Worm (Caenorhabditis elegans) whole organism, midembryonic: Measurements from ENCODE around the gene ZK686.3.

Experiments
- cog-1 ChIP-seq: sonication (generic microtip); optimal IDR thresholded peaks from 2 replicates; lab custom pipeline; 2016; ENCODE audit warnings: missing genetic modification characterization, missing compliant biosample characterization
- flt-1 ChIP-seq: fragments of 200-800 bp; sonication (Bioruptor generic); IDR thresholded peaks from 2 replicates; pipeline ENCODE4 v1.3.6; 2022; ENCODE audit warnings: missing genetic modification characterization, missing compliant biosample characterization
- klf-2 ChIP-seq: fragments of 200-800 bp; sonication (Bioruptor generic); conservative IDR thresholded peaks from 2 replicates; pipeline ENCODE4 v1.3.6; 2022; ENCODE audit warnings: missing genetic modification reagents, missing genetic modification characterization, missing compliant biosample characterization
- med-1 ChIP-seq: sonication (generic microtip); optimal IDR thresholded peaks from 2 replicates; lab custom pipeline; 2017; ENCODE audit warnings: missing genetic modification characterization, mild to moderate bottlenecking, missing compliant biosample characterization, antibody characterized with exemption, missing genetic modification reagents; ENCODE audit not compliant: insufficient read depth
- ref-1 ChIP-seq: fragments of 200-800 bp; sonication (Bioruptor generic); conservative IDR thresholded peaks from 2 replicates; pipeline ENCODE4 v1.3.6; 2022; ENCODE audit warnings: missing genetic modification reagents, missing genetic modification characterization, missing compliant biosample characterization
- ztf-23 ChIP-seq: fragments of 200-800 bp; sonication (Bioruptor generic); IDR thresholded peaks from 2 replicates; pipeline ENCODE4 v1.3.6; 2022; ENCODE audit warnings: missing genetic modification reagents, missing genetic modification characterization, missing compliant biosample characterization
- ztf-29 ChIP-seq: fragments of 200-800 bp; sonication (Bioruptor generic); IDR thresholded peaks from 2 replicates; pipeline ENCODE4 v1.3.6; 2022; ENCODE audit warnings: missing genetic modification reagents, missing genetic modification characterization, missing compliant biosample characterization

- TF ChIP-seq flt-1 (GFP tag; lab: Robert Waterston, UW) (no peak), ztf-23 (GFP tag; lab: Robert Waterston, UW) (no peak), ref-1 (GFP tag; lab: Robert Waterston, UW) (no peak), ztf-29 (GFP tag; lab: Robert Waterston, UW) (no peak), klf-2 (no peak), med-1 (no peak), cog-1 (no peak)
Observed at ce11 chrIII:7722411-7722810, 46.5 kb downstream of the ZK686.3 start.
